Worm (Caenorhabditis elegans) whole organism, late embryonic: Measurements from ENCODE around the gene Y22D7AL.11.

Source experiments
- ahr-1 ChIP-seq: sonication (generic microtip); optimal IDR thresholded peaks from 2 replicates; lab custom pipeline; 2016; ENCODE audit warnings: missing genetic modification characterization, missing compliant biosample characterization
- ceh-19 ChIP-seq: fragments of 200-800 bp; sonication (Bioruptor generic); optimal IDR thresholded peaks from 2 replicates; lab custom pipeline; 2018; ENCODE audit warnings: mild to moderate bottlenecking, missing genetic modification characterization, missing compliant biosample characterization
- ceh-31 ChIP-seq: sonication (generic microtip); optimal IDR thresholded peaks from 2 replicates; lab custom pipeline; 2016; ENCODE audit warnings: missing genetic modification characterization, missing compliant biosample characterization
- elt-2 ChIP-seq: sonication (generic microtip); optimal IDR thresholded peaks from 2 replicates; lab custom pipeline; 2016; ENCODE audit warnings: missing genetic modification reagents, missing genetic modification characterization, missing compliant biosample characterization
- fkh-6 ChIP-seq: sonication (generic microtip); optimal IDR thresholded peaks from 2 replicates; lab custom pipeline; 2016; ENCODE audit warnings: missing genetic modification characterization, missing compliant biosample characterization
- mec-3 ChIP-seq: sonication (generic microtip); optimal IDR thresholded peaks from 2 replicates; lab custom pipeline; 2016; ENCODE audit warnings: borderline replicate concordance, missing genetic modification characterization, missing compliant biosample characterization
- pax-1 ChIP-seq: fragments of 150-350 bp; optimal IDR thresholded peaks from 2 replicates; lab custom pipeline; 2014; ENCODE audit warnings: missing biosample characterization, missing genetic modification characterization
- pha-4 ChIP-seq: fragments of 150-350 bp; optimal IDR thresholded peaks from 2 replicates; lab custom pipeline; 2018; ENCODE audit warnings: missing biosample characterization, missing genetic modification reagents, missing genetic modification characterization
- pqm-1 ChIP-seq: sonication (generic microtip); optimal IDR thresholded peaks from 2 replicates; lab custom pipeline; 2016; ENCODE audit warnings: missing genetic modification characterization, missing compliant biosample characterization
- sdc-2 ChIP-seq: sonication (generic microtip); optimal IDR thresholded peaks from 2 replicates; lab custom pipeline; 2016; ENCODE audit warnings: missing genotype, missing genetic modification characterization, missing compliant biosample characterization
- tbx-2 ChIP-seq: sonication (generic microtip); optimal IDR thresholded peaks from 2 replicates; lab custom pipeline; 2016; ENCODE audit warnings: missing genetic modification characterization, missing compliant biosample characterization
- tbx-7 ChIP-seq: sonication (generic microtip); optimal IDR thresholded peaks from 2 replicates; lab custom pipeline; 2016; ENCODE audit warnings: missing genotype, missing genetic modification characterization, missing compliant biosample characterization

- TF ChIP-seq elt-2 (no peak), tbx-7 (tag; lab: Kevin White, UChicago) (no peak), fkh-6 (tag; lab: Kevin White, UChicago) (no peak), pha-4 (tag; lab: Kevin White, UChicago) (no peak), ahr-1 (no peak), pqm-1 (tag; lab: Kevin White, UChicago) (no peak), tbx-2 (no peak), mec-3 (tag; lab: Kevin White, UChicago) (no peak), ceh-31 (tag; lab: Kevin White, UChicago) (no peak), ceh-19 (GFP tag; lab: Kevin White, UChicago) (no peak), sdc-2 (tag; lab: Kevin White, UChicago) (no peak), pax-1 (tag; lab: Kevin White, UChicago) (no peak)
Observed at ce11 chrIII:1598927-1599326, 35.2 kb downstream of the Y22D7AL.11 start.
